Worm (Caenorhabditis elegans) whole organism, L1 larva: ENCODE results near the gene Y43F8B.10.

ENCODE experiments used
- C16A3.4 ChIP-seq: fragments of 150-350 bp; optimal IDR thresholded peaks from 2 replicates; lab custom pipeline; 2014; ENCODE audit warnings: missing biosample characterization, missing genetic modification characterization
- F16B12.6 ChIP-seq: fragments of 150-350 bp; optimal IDR thresholded peaks from 2 replicates; lab custom pipeline; 2014; ENCODE audit warnings: missing biosample characterization, missing genetic modification characterization
- Y116A8C.19 ChIP-seq: sonication (generic microtip); optimal IDR thresholded peaks from 2 replicates; lab custom pipeline; 2016; ENCODE audit warnings: missing compliant biosample characterization, missing genetic modification characterization, borderline replicate concordance
- aha-1 ChIP-seq: fragments of 150-350 bp; optimal IDR thresholded peaks from 2 replicates; lab custom pipeline; 2014; ENCODE audit warnings: missing biosample characterization, missing genetic modification characterization
- alr-1 ChIP-seq: fragments of 200-800 bp; sonication (Bioruptor generic); optimal IDR thresholded peaks from 2 replicates; lab custom pipeline; 2018; ENCODE audit warnings: borderline replicate concordance, mild to moderate bottlenecking, missing genetic modification characterization, missing compliant biosample characterization
- ceh-8 ChIP-seq: fragments of 200-800 bp; sonication (Bioruptor generic); optimal IDR thresholded peaks from 2 replicates; lab custom pipeline; 2018; ENCODE audit warnings: mild to moderate bottlenecking, missing genetic modification characterization, moderate library complexity, missing compliant biosample characterization
- ces-1 ChIP-seq: fragments of 150-350 bp; optimal IDR thresholded peaks from 2 replicates; lab custom pipeline; 2014; ENCODE audit warnings: missing biosample characterization, missing genetic modification reagents, missing genetic modification characterization
- efl-1 ChIP-seq, 4 experiments: fragments of 150-350 bp; optimal IDR thresholded peaks in 3 of 4; peaks in 1 of 4; 1 replicate in 1 of 4; 2 replicates in 3 of 4; lab custom pipeline; 2014; ENCODE audit warnings: missing biosample characterization in 2 of 4, missing genetic modification characterization in 2 of 4, missing genetic modification reagents in 2 of 4
- efl-3 ChIP-seq: fragments of 200-800 bp; sonication (Bioruptor generic); optimal IDR thresholded peaks from 2 replicates; lab custom pipeline; 2018; ENCODE audit warnings: mild to moderate bottlenecking, missing genetic modification characterization, missing compliant biosample characterization
- egl-27 ChIP-seq, 2 experiments: fragments of 150-350 bp in 1 of 2; sonication (generic microtip); optimal IDR thresholded peaks; 3 replicates each; lab custom pipeline; 2017 to 2018; ENCODE audit warnings: missing biosample characterization in 2 of 2, missing genetic modification characterization in 2 of 2, missing genetic modification reagents in 2 of 2
- elt-2 ChIP-seq: sonication (generic microtip); optimal IDR thresholded peaks from 2 replicates; lab custom pipeline; 2016; ENCODE audit warnings: missing genetic modification characterization, mild to moderate bottlenecking, inconsistent platforms, missing compliant biosample characterization, missing genetic modification reagents
- elt-3 ChIP-seq, 6 experiments: fragments of 150-350 bp in 1 of 6; sonication (generic microtip); optimal IDR thresholded peaks; 2 replicates each; lab custom pipeline; 2017 to 2018; ENCODE audit warnings: missing biosample characterization in 6 of 6, missing genetic modification characterization in 6 of 6, inconsistent platforms in 1 of 6
- fkh-8 ChIP-seq: sonication (generic microtip); optimal IDR thresholded peaks from 2 replicates; lab custom pipeline; 2016; ENCODE audit warnings: mild to moderate bottlenecking, missing genetic modification characterization, missing compliant biosample characterization
- fos-1 ChIP-seq: fragments of 150-350 bp; optimal IDR thresholded peaks from 2 replicates; lab custom pipeline; 2014; ENCODE audit warnings: missing biosample characterization, missing genetic modification characterization
- grh-1 ChIP-seq: fragments of 200-800 bp; sonication (Bioruptor generic); IDR thresholded peaks from 2 replicates; pipeline ENCODE4 v1.3.6; 2022; ENCODE audit warnings: missing genetic modification reagents, missing genetic modification characterization, missing compliant biosample characterization
- hlh-4 ChIP-seq: sonication (generic microtip); optimal IDR thresholded peaks from 2 replicates; lab custom pipeline; 2016; ENCODE audit warnings: mild to moderate bottlenecking, missing genetic modification characterization, missing compliant biosample characterization
- hpl-2 ChIP-seq: fragments of 150-350 bp; optimal IDR thresholded peaks from 2 replicates; lab custom pipeline; 2014; ENCODE audit warnings: missing biosample characterization, missing genetic modification reagents, missing genetic modification characterization
- irx-1 ChIP-seq: sonication (generic microtip); optimal IDR thresholded peaks from 2 replicates; lab custom pipeline; 2016; ENCODE audit warnings: missing genetic modification characterization, missing compliant biosample characterization
- isw-1 ChIP-seq: fragments of 200-800 bp; sonication (Bioruptor generic); IDR thresholded peaks from 2 replicates; pipeline ENCODE4 v1.3.6; 2022; ENCODE audit warnings: missing genetic modification characterization, missing compliant biosample characterization
- lin-13 ChIP-seq: fragments of 150-350 bp; optimal IDR thresholded peaks from 2 replicates; lab custom pipeline; 2014; ENCODE audit warnings: missing biosample characterization, missing genetic modification reagents, missing genetic modification characterization
- lin-14 ChIP-seq: fragments of 200-800 bp; sonication (Bioruptor generic); optimal IDR thresholded peaks from 2 replicates; lab custom pipeline; 2018; ENCODE audit warnings: mild to moderate bottlenecking, missing genetic modification characterization, moderate library complexity, missing compliant biosample characterization
- mdl-1 ChIP-seq, 2 experiments: fragments of 150-350 bp; optimal IDR thresholded peaks; 2 replicates each; lab custom pipeline; 2014 to 2017; ENCODE audit warnings: missing biosample characterization in 2 of 2, missing genetic modification characterization in 2 of 2, inconsistent platforms in 1 of 2
- mef-2 ChIP-seq: fragments of 150-350 bp; optimal IDR thresholded peaks from 2 replicates; lab custom pipeline; 2014; ENCODE audit warnings: missing biosample characterization, missing genetic modification characterization
- mep-1 ChIP-seq: fragments of 150-350 bp; optimal IDR thresholded peaks from 2 replicates; lab custom pipeline; 2014; ENCODE audit warnings: missing biosample characterization, missing genetic modification characterization
- nhr-12 ChIP-seq: sonication (generic microtip); optimal IDR thresholded peaks from 2 replicates; lab custom pipeline; 2017; ENCODE audit warnings: missing biosample characterization, missing genetic modification characterization
- nhr-19 ChIP-seq: fragments of 200-800 bp; sonication (Bioruptor generic); conservative IDR thresholded peaks from 2 replicates; pipeline ENCODE4 v1.3.6; 2022; ENCODE audit warnings: missing genetic modification characterization, missing compliant biosample characterization
- nhr-237 ChIP-seq: fragments of 150-350 bp; optimal IDR thresholded peaks from 2 replicates; lab custom pipeline; 2014; ENCODE audit warnings: missing biosample characterization, missing genetic modification characterization
- nhr-47 ChIP-seq: sonication (generic microtip); optimal IDR thresholded peaks from 2 replicates; lab custom pipeline; 2016; ENCODE audit warnings: mild to moderate bottlenecking, missing genetic modification characterization, moderate library complexity, missing compliant biosample characterization
- nhr-76 ChIP-seq: sonication (generic microtip); optimal IDR thresholded peaks from 2 replicates; lab custom pipeline; 2017; ENCODE audit warnings: missing biosample characterization, missing genetic modification characterization
- nhr-77 ChIP-seq: fragments of 150-350 bp; optimal IDR thresholded peaks from 2 replicates; lab custom pipeline; 2014; ENCODE audit warnings: missing biosample characterization, missing genetic modification characterization
- nhr-84 ChIP-seq: sonication (generic microtip); optimal IDR thresholded peaks from 2 replicates; lab custom pipeline; 2017; ENCODE audit warnings: missing biosample characterization, missing genetic modification characterization
- pag-3 ChIP-seq: sonication (generic microtip); optimal IDR thresholded peaks from 2 replicates; lab custom pipeline; 2017; ENCODE audit warnings: missing genetic modification characterization, mild to moderate bottlenecking, missing compliant biosample characterization, antibody characterized with exemption, borderline replicate concordance; ENCODE audit not compliant: insufficient read depth
- pax-3 ChIP-seq: fragments of 200-800 bp; sonication (Bioruptor generic); optimal IDR thresholded peaks from 2 replicates; lab custom pipeline; 2018; ENCODE audit warnings: mild to moderate bottlenecking, missing genetic modification characterization, moderate library complexity, missing compliant biosample characterization
- pqm-1 ChIP-seq: sonication (generic microtip); optimal IDR thresholded peaks from 3 replicates; lab custom pipeline; 2017; ENCODE audit warnings: missing biosample characterization, missing genetic modification characterization
- snpc-4 ChIP-seq: fragments of 150-350 bp; optimal IDR thresholded peaks from 2 replicates; lab custom pipeline; 2014; ENCODE audit warnings: missing biosample characterization, missing genetic modification characterization
- snu-23 ChIP-seq: sonication (generic microtip); optimal IDR thresholded peaks from 2 replicates; lab custom pipeline; 2016; ENCODE audit warnings: missing genetic modification characterization, missing compliant biosample characterization
- sox-4 ChIP-seq: sonication (generic microtip); optimal IDR thresholded peaks from 2 replicates; lab custom pipeline; 2016; ENCODE audit warnings: missing genetic modification characterization, missing compliant biosample characterization
- sup-37 ChIP-seq: fragments of 200-800 bp; sonication (Bioruptor generic); optimal IDR thresholded peaks from 2 replicates; lab custom pipeline; 2018; ENCODE audit warnings: mild to moderate bottlenecking, missing genetic modification characterization, missing compliant biosample characterization
- swsn-7 ChIP-seq: sonication (generic microtip); optimal IDR thresholded peaks from 2 replicates; lab custom pipeline; 2016; ENCODE audit warnings: missing genetic modification characterization, missing compliant biosample characterization
- unc-130 ChIP-seq: fragments of 150-350 bp; optimal IDR thresholded peaks from 2 replicates; lab custom pipeline; 2017; ENCODE audit warnings: missing biosample characterization, missing genetic modification characterization, inconsistent platforms
- unc-30 ChIP-seq: sonication (generic microtip); optimal IDR thresholded peaks from 2 replicates; lab custom pipeline; 2017; ENCODE audit warnings: missing biosample characterization, missing genetic modification characterization
- unc-62 ChIP-seq: fragments of 150-350 bp; optimal IDR thresholded peaks from 2 replicates; lab custom pipeline; 2014; ENCODE audit warnings: missing biosample characterization, missing genetic modification reagents, missing genetic modification characterization
- unc-86 ChIP-seq: sonication (generic microtip); optimal IDR thresholded peaks from 2 replicates; lab custom pipeline; 2016; ENCODE audit warnings: missing genetic modification characterization, missing compliant biosample characterization
- unc-98 ChIP-seq: fragments of 200-800 bp; sonication (Bioruptor generic); IDR thresholded peaks from 2 replicates; pipeline ENCODE4 v1.3.6; 2022; ENCODE audit warnings: missing genetic modification characterization, missing compliant biosample characterization
- vab-15 ChIP-seq: sonication (generic microtip); optimal IDR thresholded peaks from 2 replicates; lab custom pipeline; 2017; ENCODE audit warnings: missing genotype, mild to moderate bottlenecking, missing genetic modification characterization, missing compliant biosample characterization
- xbp-1 ChIP-seq: sonication (generic microtip); optimal IDR thresholded peaks from 2 replicates; lab custom pipeline; 2016; ENCODE audit warnings: missing genetic modification characterization, missing compliant biosample characterization
- zag-1 ChIP-seq: fragments of 150-350 bp; optimal IDR thresholded peaks from 2 replicates; lab custom pipeline; 2014; ENCODE audit warnings: missing biosample characterization, missing genetic modification characterization
- ztf-11 ChIP-seq, 2 experiments: sonication (generic microtip); optimal IDR thresholded peaks; 2 replicates each; lab custom pipeline; 2016 to 2017; ENCODE audit warnings: missing genetic modification characterization in 2 of 2, missing biosample characterization in 1 of 2, missing compliant biosample characterization in 1 of 2

Y43F8B.10 gene

DNA sequence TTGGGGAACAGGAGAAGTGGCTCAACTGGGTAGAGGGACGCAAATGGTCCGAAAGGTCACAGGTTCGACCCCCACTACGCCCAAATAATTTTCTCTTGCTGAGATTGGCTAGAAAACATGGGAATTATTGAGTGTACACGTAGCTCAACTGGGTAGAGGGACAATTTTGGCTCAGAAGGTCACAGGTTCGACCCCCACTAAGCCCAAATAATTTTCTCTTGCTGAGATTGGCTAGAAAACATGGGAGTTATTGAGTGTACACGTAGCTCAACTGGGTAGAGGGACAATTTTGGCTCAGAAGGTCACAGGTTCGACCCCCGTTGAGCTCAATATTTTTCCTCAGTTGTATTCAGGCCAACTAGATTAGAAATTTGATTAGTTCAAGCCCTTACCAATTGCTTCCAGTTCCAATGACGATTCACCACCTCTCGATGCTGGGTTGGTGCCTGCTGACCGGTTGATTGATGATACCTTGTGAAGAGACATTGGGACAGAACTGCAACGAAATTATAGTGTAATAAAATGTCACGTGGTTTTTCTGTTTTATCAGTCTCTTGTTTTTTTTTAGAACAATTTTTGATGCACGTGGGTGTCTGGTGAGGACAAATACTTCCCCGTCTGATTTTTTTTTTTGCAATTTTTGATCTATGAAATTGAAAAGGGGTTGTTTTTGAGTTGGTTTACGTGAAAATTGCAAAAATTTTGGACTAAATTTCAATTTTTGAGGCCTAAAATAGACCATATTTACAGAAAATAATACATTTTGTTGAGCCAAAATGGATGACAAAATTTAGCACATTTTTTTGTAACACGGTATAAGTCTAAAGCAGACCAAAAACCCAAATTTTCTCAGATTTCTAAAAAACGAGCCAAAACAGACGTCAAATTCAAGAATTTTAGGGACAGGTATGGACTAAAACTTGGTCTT, 47.4 kb downstream of the Y43F8B.10 start (continued):
- TF ChIP-seq nhr-77 (tag; lab: Kevin White, UChicago) = no peak
- TF ChIP-seq unc-98 (GFP tag; lab: Robert Waterston, UW) = no peak
- no peak for TF ChIP-seq unc-86
- TF ChIP-seq fkh-8 (tag; lab: Kevin White, UChicago) = no peak
- TF ChIP-seq fos-1 (tag; lab: Kevin White, UChicago) = no peak
- TF ChIP-seq snpc-4 = no peak
- peak; percentile 26 for TF ChIP-seq pag-3
- no peak for TF ChIP-seq alr-1 (tag; lab: Kevin White, UChicago)
- TF ChIP-seq unc-130 (tag; lab: Kevin White, UChicago) = no peak
- peak; percentile 12 for TF ChIP-seq elt-2 (tag; lab: Kevin White, UChicago)
- peak; percentile 81 for TF ChIP-seq lin-14 (GFP tag; lab: Kevin White, UChicago)
- TF ChIP-seq efl-3 (GFP tag; lab: Kevin White, UChicago) = no peak
- TF ChIP-seq aha-1 (tag; lab: Kevin White, UChicago) = no peak
- TF ChIP-seq unc-30 = no peak
- no peak for TF ChIP-seq C16A3.4
- TF ChIP-seq nhr-12 (tag; lab: Kevin White, UChicago) = no peak
- no peak for TF ChIP-seq grh-1 (GFP tag; lab: Robert Waterston, UW)
- TF ChIP-seq hpl-2 = no peak
- TF ChIP-seq F16B12.6 (tag; lab: Kevin White, UChicago) = no peak
- TF ChIP-seq sup-37 = no peak
- TF ChIP-seq nhr-84 (tag; lab: Kevin White, UChicago) = no peak
- TF ChIP-seq mdl-1 (tag; optimal IDR thresholded peaks at IDR 0.05; lab: Kevin White, UChicago) = peak in 1 of 2 experiments; percentile 82
- TF ChIP-seq ces-1 (GFP tag; lab: Kevin White, UChicago) = no peak
- TF ChIP-seq swsn-7 = no peak
- TF ChIP-seq snu-23 (GFP tag; lab: Kevin White, UChicago) = peak; percentile 65
- TF ChIP-seq xbp-1 (tag; lab: Kevin White, UChicago) = peak; percentile 24
- TF ChIP-seq irx-1 (tag; lab: Kevin White, UChicago) = peak; percentile 2
- peak; percentile 68 for TF ChIP-seq mep-1 (tag; lab: Kevin White, UChicago)
- TF ChIP-seq unc-62 (GFP tag; lab: Kevin White, UChicago) = no peak
- TF ChIP-seq ceh-8 (GFP tag; lab: Kevin White, UChicago) = no peak
- no peak for TF ChIP-seq ztf-11 (tag; optimal IDR thresholded peaks at IDR 0.05; lab: Kevin White, UChicago)
- TF ChIP-seq isw-1 = no peak
- TF ChIP-seq elt-3 (tag; optimal IDR thresholded peaks at IDR 0.05; lab: Kevin White, UChicago) = peak in 2 of 6 experiments; percentile 7 to 8
- TF ChIP-seq pax-3 (tag; lab: Kevin White, UChicago) = no peak
- TF ChIP-seq nhr-237 (tag; lab: Kevin White, UChicago) = no peak
- peak; percentile 84 for TF ChIP-seq nhr-19 (GFP tag; lab: Robert Waterston, UW)
- TF ChIP-seq hlh-4 (tag; lab: Kevin White, UChicago) = no peak
- TF ChIP-seq nhr-47 (tag; lab: Kevin White, UChicago) = peak; percentile 46

DNA sequence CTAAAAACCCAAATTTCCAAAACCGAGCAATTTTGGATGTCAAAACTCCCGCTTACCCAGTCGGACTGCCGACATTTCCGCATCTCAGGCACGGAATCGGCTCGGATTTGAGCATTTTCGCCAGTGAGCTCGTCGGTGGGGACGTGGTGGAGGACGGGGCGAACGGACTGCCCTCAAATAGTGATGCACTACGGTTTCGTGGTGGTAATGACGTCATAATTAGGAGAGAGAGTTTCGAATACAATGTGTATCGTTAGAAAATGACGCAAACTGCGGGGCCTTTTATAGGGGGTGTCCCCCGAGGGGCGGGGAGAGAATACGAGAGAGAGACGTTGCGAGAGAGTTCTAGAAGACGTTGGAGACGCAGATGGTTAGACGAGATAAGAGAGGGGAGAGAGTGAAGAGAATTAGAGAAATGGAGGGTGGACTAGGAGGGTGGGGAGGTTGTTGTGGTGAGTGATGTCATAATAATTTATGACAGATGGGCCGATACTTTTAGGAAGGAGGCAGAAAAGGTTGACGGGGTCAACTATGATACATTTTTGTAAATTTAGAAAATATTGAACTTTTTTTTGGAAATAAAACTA, 48.4 kb downstream of the Y43F8B.10 start:
- TF ChIP-seq elt-3 (tag; optimal IDR thresholded peaks at IDR 0.05; lab: Kevin White, UChicago) = peak in 5 of 6 experiments; percentile 25 to 93 (median 77)
- peak; percentile 71 for TF ChIP-seq xbp-1 (tag; lab: Kevin White, UChicago)
- TF ChIP-seq isw-1 = peak; percentile 76
- TF ChIP-seq nhr-76 (tag; lab: Kevin White, UChicago) = no peak
- no peak for TF ChIP-seq Y116A8C.19 (tag; lab: Kevin White, UChicago)
- TF ChIP-seq fos-1 (tag; lab: Kevin White, UChicago) = peak; percentile 59
- TF ChIP-seq ces-1 (GFP tag; lab: Kevin White, UChicago) = no peak
- TF ChIP-seq nhr-237 (tag; lab: Kevin White, UChicago) = peak; percentile 59
- peak; percentile 61 for TF ChIP-seq lin-13
- peak; percentile 85 for TF ChIP-seq vab-15 (tag; lab: Kevin White, UChicago)
- peak; percentile 41 for TF ChIP-seq hpl-2
- TF ChIP-seq mef-2 (tag; lab: Kevin White, UChicago) = peak; percentile 51
- TF ChIP-seq ztf-11 (tag; optimal IDR thresholded peaks at IDR 0.05; lab: Kevin White, UChicago) = peak in 1 of 2 experiments; percentile 77
- no peak for TF ChIP-seq aha-1 (tag; lab: Kevin White, UChicago)
- TF ChIP-seq unc-30 = no peak
- TF ChIP-seq sox-4 = peak; percentile 43
- peak; percentile 76 to 86 for TF ChIP-seq efl-1 (optimal IDR thresholded peaks at IDR 0.05; lab: Kevin White, UChicago)
- TF ChIP-seq efl-1 (GFP tag; optimal IDR thresholded peaks at IDR 0.05 in 1 of 2; lab: Kevin White, UChicago) = peak; percentile 30 to 90
- no peak for TF ChIP-seq pqm-1 (tag; lab: Kevin White, UChicago)
- TF ChIP-seq zag-1 = peak; percentile 55
- peak; percentile 94 for TF ChIP-seq fkh-8 (tag; lab: Kevin White, UChicago)
- TF ChIP-seq egl-27 (tag; optimal IDR thresholded peaks at IDR 0.05; lab: Kevin White, UChicago) = peak; percentile 80 to 88
